Worm (Caenorhabditis elegans) whole organism, mixed stage, embryonic: ENCODE data around the gene gtap-1.
"Not testable (repeated sequence)": the region's sequence is repeated elsewhere in the genome, so short reads cannot be mapped to it uniquely, and the experiment has no call there.

ENCODE experiments used
- M03D4.4 ChIP-seq: sonication (generic microtip); optimal IDR thresholded peaks from 2 replicates; lab custom pipeline; 2017; ENCODE audit warnings: mild to moderate bottlenecking, missing genetic modification characterization, missing compliant biosample characterization
- bed-3 ChIP-seq: fragments of 200-800 bp; sonication (Bioruptor generic); optimal IDR thresholded peaks from 3 replicates; lab custom pipeline; 2018; ENCODE audit warnings: mild to moderate bottlenecking, missing genetic modification characterization, moderate library complexity, missing compliant biosample characterization
- blmp-1 ChIP-seq: fragments of 150-350 bp; optimal IDR thresholded peaks from 2 replicates; lab custom pipeline; 2014; ENCODE audit warnings: missing biosample characterization, missing genetic modification characterization
- ceh-39 ChIP-seq: fragments of 150-350 bp; optimal IDR thresholded peaks from 2 replicates; lab custom pipeline; 2014; ENCODE audit warnings: missing biosample characterization, missing genetic modification characterization
- ceh-83 ChIP-seq: fragments of 200-800 bp; sonication (Bioruptor generic); optimal IDR thresholded peaks from 2 replicates; lab custom pipeline; 2018; ENCODE audit warnings: mild to moderate bottlenecking, missing genetic modification characterization, missing compliant biosample characterization
- ces-1 ChIP-seq: fragments of 150-350 bp; optimal IDR thresholded peaks from 2 replicates; lab custom pipeline; 2014; ENCODE audit warnings: missing biosample characterization, missing genetic modification reagents, missing genetic modification characterization
- cnd-1 ChIP-seq: fragments of 200-800 bp; sonication (Bioruptor generic); optimal IDR thresholded peaks from 2 replicates; lab custom pipeline; 2018; ENCODE audit warnings: mild to moderate bottlenecking, missing genetic modification characterization, missing compliant biosample characterization
- drap-1 ChIP-seq: fragments of 200-800 bp; sonication (Bioruptor generic); optimal IDR thresholded peaks from 3 replicates; lab custom pipeline; 2018; ENCODE audit warnings: mild to moderate bottlenecking, missing genetic modification characterization, missing compliant biosample characterization
- elt-1 ChIP-seq: sonication (generic microtip); optimal IDR thresholded peaks from 2 replicates; lab custom pipeline; 2017; ENCODE audit warnings: missing genetic modification characterization, mild to moderate bottlenecking, missing compliant biosample characterization, antibody characterized with exemption, moderate library complexity, borderline replicate concordance; ENCODE audit not compliant: insufficient read depth
- elt-3 ChIP-seq: fragments of 150-350 bp; optimal IDR thresholded peaks from 2 replicates; lab custom pipeline; 2014; ENCODE audit warnings: missing biosample characterization, missing genetic modification characterization
- flh-1 ChIP-seq: fragments of 200-800 bp; sonication (Bioruptor generic); optimal IDR thresholded peaks from 2 replicates; lab custom pipeline; 2018; ENCODE audit warnings: mild to moderate bottlenecking, missing genetic modification characterization, moderate library complexity, missing compliant biosample characterization
- ham-2 ChIP-seq: fragments of 200-800 bp; sonication (Bioruptor generic); optimal IDR thresholded peaks from 2 replicates; lab custom pipeline; 2018; ENCODE audit warnings: mild to moderate bottlenecking, missing genetic modification characterization, missing compliant biosample characterization
- hlh-1 ChIP-seq: fragments of 150-350 bp; optimal IDR thresholded peaks from 2 replicates; lab custom pipeline; 2014; ENCODE audit warnings: missing biosample characterization, missing genetic modification reagents, missing genetic modification characterization
- lin-13 ChIP-seq: fragments of 150-350 bp; optimal IDR thresholded peaks from 2 replicates; lab custom pipeline; 2014; ENCODE audit warnings: missing biosample characterization, missing genetic modification characterization
- lin-32 ChIP-seq: fragments of 200-800 bp; sonication (Bioruptor generic); optimal IDR thresholded peaks from 2 replicates; lab custom pipeline; 2018; ENCODE audit warnings: mild to moderate bottlenecking, missing genetic modification characterization, missing compliant biosample characterization
- lsy-2 ChIP-seq: fragments of 150-350 bp; optimal IDR thresholded peaks from 2 replicates; lab custom pipeline; 2014; ENCODE audit warnings: missing biosample characterization, missing genetic modification characterization
- mab-5 ChIP-seq: fragments of 150-350 bp; optimal IDR thresholded peaks from 2 replicates; lab custom pipeline; 2014; ENCODE audit warnings: missing biosample characterization, missing genetic modification characterization
- mep-1 ChIP-seq: fragments of 150-350 bp; optimal IDR thresholded peaks from 2 replicates; lab custom pipeline; 2017; ENCODE audit warnings: missing biosample characterization, missing genetic modification reagents, missing genetic modification characterization, inconsistent platforms
- nhr-12 ChIP-seq: fragments of 150-350 bp; optimal IDR thresholded peaks from 2 replicates; lab custom pipeline; 2014; ENCODE audit warnings: missing biosample characterization, missing genetic modification characterization
- nhr-2 ChIP-seq: fragments of 150-350 bp; optimal IDR thresholded peaks from 2 replicates; lab custom pipeline; 2014; ENCODE audit warnings: missing biosample characterization, missing genetic modification characterization
- nhr-237 ChIP-seq: fragments of 150-350 bp; optimal IDR thresholded peaks from 2 replicates; lab custom pipeline; 2014; ENCODE audit warnings: missing biosample characterization, missing genetic modification characterization
- nhr-28 ChIP-seq: fragments of 150-350 bp; optimal IDR thresholded peaks from 2 replicates; lab custom pipeline; 2014; ENCODE audit warnings: missing biosample characterization, missing genetic modification characterization
- nhr-76 ChIP-seq: sonication (generic microtip); optimal IDR thresholded peaks from 2 replicates; lab custom pipeline; 2017; ENCODE audit warnings: missing biosample characterization, missing genetic modification characterization
- pha-4 ChIP-seq: fragments of 150-350 bp; optimal IDR thresholded peaks from 2 replicates; lab custom pipeline; 2018; ENCODE audit warnings: missing biosample characterization, missing genetic modification reagents, missing genetic modification characterization
- sem-2 ChIP-seq: fragments of 200-800 bp; sonication (Bioruptor generic); optimal IDR thresholded peaks from 2 replicates; lab custom pipeline; 2018; ENCODE audit warnings: mild to moderate bottlenecking, missing genetic modification characterization, missing compliant biosample characterization
- snpc-4 ChIP-seq: fragments of 150-350 bp; optimal IDR thresholded peaks from 2 replicates; lab custom pipeline; 2014; ENCODE audit warnings: missing biosample characterization, missing genetic modification characterization
- sptf-1 ChIP-seq: sonication (generic microtip); optimal IDR thresholded peaks from 2 replicates; lab custom pipeline; 2017; ENCODE audit warnings: mild to moderate bottlenecking, missing genetic modification characterization, moderate library complexity, missing compliant biosample characterization
- unc-120 ChIP-seq: sonication (generic microtip); optimal IDR thresholded peaks from 2 replicates; lab custom pipeline; 2017; ENCODE audit warnings: missing genetic modification characterization, missing compliant biosample characterization; ENCODE audit not compliant: poor library complexity, severe bottlenecking
- unc-39 ChIP-seq: fragments of 150-350 bp; optimal IDR thresholded peaks from 2 replicates; lab custom pipeline; 2014; ENCODE audit warnings: missing biosample characterization, missing genetic modification characterization
- ztf-11 ChIP-seq: fragments of 150-350 bp; optimal IDR thresholded peaks from 2 replicates; lab custom pipeline; 2014; ENCODE audit warnings: missing biosample characterization, missing genetic modification characterization

The gtap-1 gene

DNA sequence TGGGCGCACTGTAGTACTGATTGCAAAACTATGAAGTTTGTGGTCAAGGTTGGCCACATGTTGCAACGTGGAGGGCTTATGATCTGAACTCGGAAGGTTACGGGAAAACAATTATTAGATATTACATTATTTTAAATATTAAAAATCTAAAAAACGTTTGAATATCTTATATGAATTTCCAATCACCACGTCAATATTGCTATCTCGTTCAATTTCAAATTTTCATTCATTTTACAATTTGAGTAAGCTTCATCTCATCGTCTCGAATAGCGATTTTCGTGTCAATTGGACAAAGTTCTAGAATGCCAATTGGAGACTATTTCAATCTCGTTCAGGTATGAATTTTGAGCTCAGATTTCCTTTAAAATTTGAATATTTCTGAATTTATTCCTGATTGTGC, 16.7 kb downstream of the gtap-1 start, which contains the start of gene ZK1248.20:
ZK1248.20 (plus strand) TSS at position 301 of the 400 bp plus-strand sequence.
- no peak for TF ChIP-seq ceh-83
- no peak for TF ChIP-seq elt-1
- no peak for TF ChIP-seq hlh-1 (tag; lab: Kevin White, UChicago)

ce11 chrII:5815382-5815781, 17.7 kb downstream of the gtap-1 start, which contains the start of gene wago-5:
TSS of gene wago-5 (minus strand) at chrII:5815482.
- TF ChIP-seq hlh-1, nhr-12, unc-120 (tag; lab: Kevin White, UChicago): not testable (repeated sequence)

ce11 chrII:5810230-5810629, 22.8 kb downstream of the gtap-1 start, which contains the start of the genes msp-64 and ZK1248.5:
TSS of gene msp-64 (minus strand) at chrII:5810330.
TSS of gene ZK1248.5 (plus strand) at chrII:5810514.
- TF ChIP-seq drap-1 (GFP tag; lab: Kevin White, UChicago) (no peak), unc-39 (tag; lab: Kevin White, UChicago) (no peak), lin-32 (GFP tag; lab: Kevin White, UChicago) (no peak), nhr-76 (no peak), ceh-39 (tag; lab: Kevin White, UChicago) (no peak), sem-2 (no peak), cnd-1 (tag; lab: Kevin White, UChicago) (no peak), ces-1 (GFP tag; lab: Kevin White, UChicago) (no peak), sptf-1 (tag; lab: Kevin White, UChicago) (no peak), nhr-28 (tag; lab: Kevin White, UChicago) (no peak), blmp-1 (no peak), bed-3 (GFP tag; lab: Kevin White, UChicago) (no peak), M03D4.4 (tag; lab: Kevin White, UChicago) (no peak), nhr-237 (tag; lab: Kevin White, UChicago) (no peak)

ce11 chrII:5806563-5806962, 26.5 kb downstream of the gtap-1 start:
- TF ChIP-seq M03D4.4 (tag; lab: Kevin White, UChicago), result no peak
- TF ChIP-seq elt-1, result no peak
- no peak for TF ChIP-seq sptf-1 (tag; lab: Kevin White, UChicago)
- TF ChIP-seq hlh-1 (tag; lab: Kevin White, UChicago), result no peak
- TF ChIP-seq nhr-237 (tag; lab: Kevin White, UChicago), result no peak
- no peak for TF ChIP-seq snpc-4
- no peak for TF ChIP-seq mep-1
- TF ChIP-seq nhr-12 (tag; lab: Kevin White, UChicago), result no peak
- no peak for TF ChIP-seq pha-4 (tag; lab: Kevin White, UChicago)
- TF ChIP-seq nhr-76, result no peak
- TF ChIP-seq unc-39 (tag; lab: Kevin White, UChicago), result no peak
- no peak for TF ChIP-seq cnd-1 (tag; lab: Kevin White, UChicago)
- TF ChIP-seq lin-32 (GFP tag; lab: Kevin White, UChicago), result no peak
- TF ChIP-seq mab-5 (tag; lab: Kevin White, UChicago), result no peak
- TF ChIP-seq sem-2, result no peak

DNA sequence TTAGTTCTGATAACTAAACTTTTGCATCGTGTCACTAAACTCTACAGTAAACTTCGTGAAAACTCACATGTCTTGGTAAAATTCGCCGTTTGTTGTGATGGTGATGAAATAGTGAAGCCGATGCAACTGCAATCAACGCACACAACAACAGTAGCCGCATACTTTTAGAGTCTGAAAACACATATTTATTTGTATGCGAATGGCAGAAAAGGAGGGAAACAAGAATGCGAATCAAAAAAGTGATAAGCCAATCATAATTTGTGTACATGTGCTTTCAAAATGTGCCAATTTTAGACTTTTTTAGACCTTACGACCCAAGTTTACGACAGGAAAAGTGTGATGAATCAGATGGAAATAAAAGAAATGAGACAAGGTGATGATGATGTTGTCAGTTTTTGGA, 27.7 kb downstream of the gtap-1 start, which contains the start of gene K05F1.10:
K05F1.10 (minus strand) TSS at position 171 of the 400 bp plus-strand sequence.
- TF ChIP-seq flh-1 (GFP tag; lab: Kevin White, UChicago) (no peak), blmp-1 (no peak), sem-2 (no peak), bed-3 (GFP tag; lab: Kevin White, UChicago) (no peak), ceh-83 (no peak), nhr-2 (tag; lab: Kevin White, UChicago) (no peak), ham-2 (GFP tag; lab: Kevin White, UChicago) (no peak), nhr-76 (no peak), ztf-11 (tag; lab: Kevin White, UChicago) (no peak), elt-3 (tag; lab: Kevin White, UChicago) (no peak), lin-13 (no peak), lsy-2 (tag; lab: Kevin White, UChicago) (no peak), nhr-28 (tag; lab: Kevin White, UChicago) (no peak), pha-4 (tag; lab: Kevin White, UChicago) (no peak), sptf-1 (tag; lab: Kevin White, UChicago) (no peak), lin-32 (GFP tag; lab: Kevin White, UChicago) (no peak), nhr-12 (tag; lab: Kevin White, UChicago) (no peak), M03D4.4 (tag; lab: Kevin White, UChicago) (no peak)
